Fruit fly (Drosophila melanogaster): Measurements from ENCODE around the gene Noc1.
A peak's percentile ranks its signal among the peaks of the same experiment; 100 is the strongest.

The Noc1 gene

dm6 chr3L:11061200-11061599 is 13.4 kb upstream of the Noc1 start, which contains the start of the genes CG6321 and Blos2 (continued):
- TF ChIP-seq row (GFP tag; IDR thresholded peaks at IDR 0.05): peak; percentile 93
- peak; percentile 77 for TF ChIP-seq CG13296 (GFP tag; optimal IDR thresholded peaks at IDR 0.05)
- TF ChIP-seq dysf (GFP tag; IDR thresholded peaks at IDR 0.05): peak; percentile 88
- no peak for TF ChIP-seq CG6791 (GFP tag; IDR thresholded peaks at IDR 0.05; ENCODE audit: partially characterized antibody)
- TF ChIP-seq YL-1 (GFP tag; optimal IDR thresholded peaks at IDR 0.05): peak; percentile 21
- peak; percentile 88 for TF ChIP-seq CG15269 (tag; optimal IDR thresholded peaks at IDR 0.05)
- peak; percentile 67 for TF ChIP-seq sd (tag; optimal IDR thresholded peaks at IDR 0.05)
- TF ChIP-seq CG8478 (optimal IDR thresholded peaks at IDR 0.05): no peak
- TF ChIP-seq tin (GFP tag; optimal IDR thresholded peaks at IDR 0.05): peak; percentile 61
- TF ChIP-seq CG9437 (GFP tag; optimal IDR thresholded peaks at IDR 0.05): peak; percentile 69
- peak; percentile 35 for TF ChIP-seq ewg (GFP tag; optimal IDR thresholded peaks at IDR 0.05)
- no peak for TF ChIP-seq CG6175 (GFP tag; IDR thresholded peaks at IDR 0.05)
- TF ChIP-seq CG18619 (GFP tag; optimal IDR thresholded peaks at IDR 0.05): peak; percentile 58
- no peak for TF ChIP-seq sens-2 (GFP tag; IDR thresholded peaks at IDR 0.05)
- TF ChIP-seq HmgD (GFP tag; optimal IDR thresholded peaks at IDR 0.05): no peak
- TF ChIP-seq dmrt99B (tag; optimal IDR thresholded peaks at IDR 0.05): peak; percentile 87
- TF ChIP-seq Bteb2 (GFP tag; optimal IDR thresholded peaks at IDR 0.05): peak; percentile 57
- TF ChIP-seq Sox100B (GFP tag; optimal IDR thresholded peaks at IDR 0.05): peak; percentile 74
- TF ChIP-seq CTCF (GFP tag; optimal IDR thresholded peaks at IDR 0.05): peak; percentile 16
- peak; percentile 23; the same call in 1 of the 2 replicates for TF ChIP-seq ap (GFP tag; IDR thresholded peaks at IDR 0.05)
- TF ChIP-seq Ptx1 (GFP tag; IDR thresholded peaks at IDR 0.05): peak; percentile 75
- peak in 1 of 2 experiments; percentile 84 for TF ChIP-seq Eip74EF (GFP tag; optimal IDR thresholded peaks at IDR 0.05)
- no peak for TF ChIP-seq ro (GFP tag; IDR thresholded peaks at IDR 0.05)
- peak; percentile 39 for TF ChIP-seq CG11723 (GFP tag; optimal IDR thresholded peaks at IDR 0.05)
- TF ChIP-seq CG7928 (GFP tag; optimal IDR thresholded peaks at IDR 0.05): no peak
- TF ChIP-seq cg (GFP tag; optimal IDR thresholded peaks at IDR 0.05): no peak
- TF ChIP-seq GATAe (GFP tag; conservative IDR thresholded peaks at IDR 0.05): peak; percentile 55; the same call in 1 of the 2 replicates
- TF ChIP-seq CG14710 (tag; optimal IDR thresholded peaks at IDR 0.05): peak; percentile 82
- TF ChIP-seq CG18764 (GFP tag; optimal IDR thresholded peaks at IDR 0.05): peak; percentile 4
- TF ChIP-seq CG18476 (GFP tag; optimal IDR thresholded peaks at IDR 0.05): peak; percentile 65
- TF ChIP-seq CG32772 (GFP tag; IDR thresholded peaks at IDR 0.05): 0 out of 2 replicates have a peak, but pooled peaks have one; percentile 5
- TF ChIP-seq CG2116 (GFP tag; optimal IDR thresholded peaks at IDR 0.05): peak; percentile 25
- 0 out of 2 replicates have a peak, but pooled peaks have one; percentile 34 for TF ChIP-seq ara (GFP tag; IDR thresholded peaks at IDR 0.05)
- TF ChIP-seq Aef1 (GFP tag; IDR thresholded peaks at IDR 0.05): peak; percentile 30; the same call in 1 of the 3 replicates
- no peak for TF ChIP-seq wor (GFP tag; IDR thresholded peaks at IDR 0.05)
- TF ChIP-seq lov (optimal IDR thresholded peaks at IDR 0.05): no peak
- TF ChIP-seq lov (GFP tag; IDR thresholded peaks at IDR 0.05): 0 out of 3 replicates have a peak, but pooled peaks have one; percentile 37
- peak; percentile 32 for TF ChIP-seq CG2202 (tag; optimal IDR thresholded peaks at IDR 0.05)
- TF ChIP-seq CG7839 (tag; optimal IDR thresholded peaks at IDR 0.05): peak; percentile 94
- TF ChIP-seq inv (GFP tag; IDR thresholded peaks at IDR 0.05; ENCODE audit: partially characterized antibody): no peak
- no peak for TF ChIP-seq otp (GFP tag; IDR thresholded peaks at IDR 0.05)
- no peak for TF ChIP-seq dm (GFP tag; optimal IDR thresholded peaks at IDR 0.05)
- TF ChIP-seq tio (GFP tag; optimal IDR thresholded peaks at IDR 0.05): peak; percentile 37
- TF ChIP-seq hkb (optimal IDR thresholded peaks at IDR 0.05): no peak
- TF ChIP-seq hkb (GFP tag; IDR thresholded peaks at IDR 0.05): peak; percentile 86
- peak; percentile 23 for TF ChIP-seq mam (GFP tag; optimal IDR thresholded peaks at IDR 0.05)
- no peak for TF ChIP-seq CG11398 (GFP tag; optimal IDR thresholded peaks at IDR 0.05)
- peak; percentile 57 for TF ChIP-seq CG13624 (GFP tag; optimal IDR thresholded peaks at IDR 0.05)
- TF ChIP-seq CG8281 (tag; optimal IDR thresholded peaks at IDR 0.05): peak; percentile 33
- no peak for TF ChIP-seq CG10431 (GFP tag; optimal IDR thresholded peaks at IDR 0.05)
- peak; percentile 42 for TF ChIP-seq chn (GFP tag; optimal IDR thresholded peaks at IDR 0.05)
- no peak for TF ChIP-seq pb (GFP tag; optimal IDR thresholded peaks at IDR 0.05)
